Fruit fly (Drosophila melanogaster): ENCODE measurements around the gene CG16781.

CG16781 gene

DNA sequence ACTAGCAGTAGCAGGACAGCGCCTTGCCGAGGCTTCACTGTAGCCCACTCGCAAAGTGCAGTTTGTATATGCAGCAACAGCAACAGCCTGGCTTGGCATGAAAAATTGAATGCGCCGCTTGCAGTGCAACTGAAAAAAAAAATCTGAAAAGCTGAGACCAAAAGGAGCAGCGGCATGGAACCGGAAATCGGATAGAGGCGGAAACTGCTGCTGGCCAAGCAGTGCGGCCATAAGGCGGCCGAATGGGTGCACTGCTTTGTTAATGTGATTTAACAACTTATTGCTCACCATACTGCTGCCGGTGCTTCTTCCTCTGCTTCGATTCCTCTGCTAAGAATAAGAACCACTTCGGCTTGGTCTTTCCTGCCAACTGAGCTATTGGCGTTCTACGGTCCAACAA is 40.4 kb upstream of the CG16781 start (continued):
- TF ChIP-seq crc (GFP tag; optimal IDR thresholded peaks at IDR 0.05): no peak
- TF ChIP-seq slou (GFP tag; optimal IDR thresholded peaks at IDR 0.05): no peak
- TF ChIP-seq CG10366 (GFP tag; IDR thresholded peaks at IDR 0.05): no peak
- TF ChIP-seq knrl (GFP tag; IDR thresholded peaks at IDR 0.05; ENCODE audit: partially characterized antibody): no peak
- TF ChIP-seq CG7357 (GFP tag; IDR thresholded peaks at IDR 0.05): no peak
- TF ChIP-seq CG4360 (GFP tag; IDR thresholded peaks at IDR 0.05): no peak

DNA sequence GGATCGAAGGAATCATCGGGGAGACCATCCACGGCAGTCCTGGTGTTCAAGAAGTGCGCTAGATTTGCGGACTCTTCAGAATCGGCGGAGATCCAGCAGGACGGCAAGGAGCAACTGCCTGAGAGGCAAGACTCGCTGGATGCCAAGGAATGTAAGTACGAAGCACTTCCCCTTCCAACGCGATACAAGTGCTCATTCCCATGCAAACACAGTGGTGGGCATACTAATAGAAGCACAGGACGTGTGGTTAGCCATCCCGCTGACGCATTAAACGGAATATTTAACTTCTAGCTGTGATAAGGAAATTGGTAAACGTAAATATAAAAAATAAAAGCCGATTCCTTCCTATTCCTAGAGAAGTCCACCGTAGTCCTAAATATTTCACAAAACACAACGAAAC is 22.0 kb upstream of the CG16781 start:
- TF ChIP-seq CG12744 (GFP tag; optimal IDR thresholded peaks at IDR 0.05): no peak
- TF ChIP-seq CG9932 (GFP tag; IDR thresholded peaks at IDR 0.05): no peak
- TF ChIP-seq CG11696 (GFP tag; IDR thresholded peaks at IDR 0.05): peak; percentile 79
- TF ChIP-seq nerfin-1 (tag; optimal IDR thresholded peaks at IDR 0.05): peak; percentile 95
- TF ChIP-seq pb (GFP tag; optimal IDR thresholded peaks at IDR 0.05): no peak
- TF ChIP-seq Dip2 (GFP tag; IDR thresholded peaks at IDR 0.05): no peak
- TF ChIP-seq Elba2 (GFP tag; optimal IDR thresholded peaks at IDR 0.05): no peak

DNA sequence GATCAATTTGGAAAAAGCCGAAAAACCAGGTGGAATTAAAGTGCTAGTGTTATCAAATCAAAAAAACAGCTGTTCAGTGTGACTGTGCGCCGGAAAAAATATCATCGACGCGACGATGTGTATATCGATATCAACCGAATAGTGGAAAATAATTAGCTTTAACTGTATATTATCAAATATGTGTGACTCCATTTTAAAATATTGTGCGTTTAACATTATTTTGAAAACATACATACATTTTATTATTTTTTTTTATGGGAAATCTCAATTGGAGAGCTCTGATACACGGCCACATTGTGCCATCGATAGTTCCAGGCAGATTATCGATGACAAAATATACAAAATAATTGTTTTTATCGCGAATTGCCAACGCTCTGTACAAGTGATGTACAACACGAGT is 21.5 kb upstream of the CG16781 start, which contains the start of the genes CG14270 and CG10803:
Gene CG14270, minus strand, starts transcription at position 75 of the 400 bp plus-strand sequence.
Gene CG10803, plus strand, starts transcription at position 347 of the 400 bp plus-strand sequence.
- no peak for TF ChIP-seq CHES-1-like (GFP tag; optimal IDR thresholded peaks at IDR 0.05)
- no peak for TF ChIP-seq esg (GFP tag; conservative IDR thresholded peaks at IDR 0.05)
- TF ChIP-seq zen2 (GFP tag; IDR thresholded peaks at IDR 0.05; ENCODE audit: partially characterized antibody): peak; percentile 29; the same call in 1 of the 3 replicates
- peak; percentile 2 for TF ChIP-seq vfl (GFP tag; optimal IDR thresholded peaks at IDR 0.05)
- TF ChIP-seq CG13624 (GFP tag; optimal IDR thresholded peaks at IDR 0.05): no peak
- TF ChIP-seq BEAF-32 (GFP tag; optimal IDR thresholded peaks at IDR 0.05): peak; percentile 90
- TF ChIP-seq chif (GFP tag; optimal IDR thresholded peaks at IDR 0.05): peak in 1 of 2 experiments; percentile 11
- no peak for TF ChIP-seq HHEX (GFP tag; optimal IDR thresholded peaks at IDR 0.05)
- TF ChIP-seq chn (GFP tag; optimal IDR thresholded peaks at IDR 0.05): no peak
- no peak for TF ChIP-seq Tbp (GFP tag; optimal IDR thresholded peaks at IDR 0.05)
- no peak for TF ChIP-seq abd-A (tag; optimal IDR thresholded peaks at IDR 0.05)
- TF ChIP-seq gfzf (GFP tag; optimal IDR thresholded peaks at IDR 0.05): peak; percentile 69
- TF ChIP-seq lilli (GFP tag; optimal IDR thresholded peaks at IDR 0.05): peak; percentile 44
- no peak for TF ChIP-seq tup (GFP tag; optimal IDR thresholded peaks at IDR 0.05)
- peak; percentile 17 for TF ChIP-seq mam (GFP tag; optimal IDR thresholded peaks at IDR 0.05)
- TF ChIP-seq Pdp1 (GFP tag; optimal IDR thresholded peaks at IDR 0.05): peak in 1 of 2 experiments; percentile 51
- TF ChIP-seq cg (GFP tag; optimal IDR thresholded peaks at IDR 0.05): no peak
- TF ChIP-seq CG17361 (GFP tag; IDR thresholded peaks at IDR 0.05): peak; percentile 38; the same call in 1 of the 3 replicates
- no peak for TF ChIP-seq bab2 (GFP tag; optimal IDR thresholded peaks at IDR 0.05)
- no peak for TF ChIP-seq CG5953 (GFP tag; IDR thresholded peaks at IDR 0.05)
- no peak for TF ChIP-seq Hmx (GFP tag; optimal IDR thresholded peaks at IDR 0.05)
- peak; percentile 8 for TF ChIP-seq Hsf (GFP tag; optimal IDR thresholded peaks at IDR 0.05)
- peak; percentile 15 for TF ChIP-seq Abd-B (GFP tag; optimal IDR thresholded peaks at IDR 0.05)
- no peak for TF ChIP-seq crc (GFP tag; optimal IDR thresholded peaks at IDR 0.05)
- TF ChIP-seq chinmo (GFP tag; IDR thresholded peaks at IDR 0.05; ENCODE audit: partially characterized antibody): 0 out of 4 replicates have a peak, but pooled peaks have one; percentile 76
- peak; percentile 84 for TF ChIP-seq CG34224 (GFP tag; IDR thresholded peaks at IDR 0.05; ENCODE audit: partially characterized antibody)
- peak; percentile 23 for TF ChIP-seq Xbp1 (GFP tag; optimal IDR thresholded peaks at IDR 0.05)
- no peak for TF ChIP-seq twi (tag; optimal IDR thresholded peaks at IDR 0.05)
- peak; percentile 71 for TF ChIP-seq Sry-δ (GFP tag; optimal IDR thresholded peaks at IDR 0.05)
- no peak for TF ChIP-seq CG7745 (tag; optimal IDR thresholded peaks at IDR 0.05)
- no peak for TF ChIP-seq Hr39 (optimal IDR thresholded peaks at IDR 0.05)
- TF ChIP-seq CG12391 (tag; optimal IDR thresholded peaks at IDR 0.05): peak; percentile 47
- peak; percentile 22 for TF ChIP-seq phol (tag; optimal IDR thresholded peaks at IDR 0.05)
- TF ChIP-seq CG13287 (GFP tag; IDR thresholded peaks at IDR 0.05; ENCODE audit: partially characterized antibody): peak; percentile 87
- no peak for TF ChIP-seq Hr3 (GFP tag; optimal IDR thresholded peaks at IDR 0.05)
- TF ChIP-seq dm (GFP tag; optimal IDR thresholded peaks at IDR 0.05): peak; percentile 13
- peak; percentile 44 for TF ChIP-seq pzg (GFP tag; optimal IDR thresholded peaks at IDR 0.05)
